Fruit fly (Drosophila melanogaster) whole organism, pupa: ENCODE measurements around the gene CG14722.

ENCODE experiments used
- CG10348 ChIP-seq: fragments of 200-800 bp; sonication (Bioruptor generic); IDR thresholded peaks from 2 replicates; pipeline ENCODE4 v1.3.6; 2022; ENCODE audit warnings: missing biosample characterization, missing genetic modification characterization
- CG12605 ChIP-seq: fragments of 200-800 bp; sonication (Bioruptor generic); IDR thresholded peaks from 2 replicates; pipeline ENCODE4 v1.3.6; 2022; ENCODE audit warnings: missing biosample characterization, missing genetic modification characterization
- CG13204 ChIP-seq: fragments of 200-800 bp; sonication (Bioruptor generic); optimal IDR thresholded peaks from 2 replicates; lab custom pipeline; 2018; ENCODE audit warnings: missing biosample characterization, mild to moderate bottlenecking, missing genetic modification characterization, moderate library complexity
- CG14655 ChIP-seq: fragments of 200-800 bp; sonication (Bioruptor generic); optimal IDR thresholded peaks from 3 replicates; lab custom pipeline; 2017; ENCODE audit warnings: mild to moderate bottlenecking, missing biosample characterization, missing genetic modification reagents, missing genetic modification characterization
- CG15710 ChIP-seq: fragments of 200-800 bp; sonication (Bioruptor generic); optimal IDR thresholded peaks from 2 replicates; lab custom pipeline; 2018; ENCODE audit warnings: missing biosample characterization, mild to moderate bottlenecking, missing genetic modification characterization, moderate library complexity
- CG17806 ChIP-seq: fragments of 200-800 bp; sonication (Bioruptor generic); optimal IDR thresholded peaks from 2 replicates; lab custom pipeline; 2018; ENCODE audit warnings: missing biosample characterization, mild to moderate bottlenecking, missing genetic modification characterization, moderate library complexity
- CG32121 ChIP-seq: fragments of 200-800 bp; sonication (Bioruptor generic); IDR thresholded peaks from 2 replicates; pipeline ENCODE4 v1.3.6; 2022; ENCODE audit warnings: missing biosample characterization, missing genetic modification characterization
- CG34367 ChIP-seq: fragments of 200-800 bp; sonication (Bioruptor generic); optimal IDR thresholded peaks from 2 replicates; lab custom pipeline; 2018; ENCODE audit warnings: missing biosample characterization, mild to moderate bottlenecking, missing genetic modification characterization
- CG4496 ChIP-seq: fragments of 200-800 bp; sonication (Bioruptor generic); IDR thresholded peaks from 3 replicates; pipeline ENCODE4 v1.3.6; 2022; ENCODE audit warnings: missing biosample characterization, missing genetic modification characterization
- CG8159 ChIP-seq: fragments of 200-800 bp; sonication (Bioruptor generic); optimal IDR thresholded peaks from 3 replicates; lab custom pipeline; 2018; ENCODE audit warnings: missing biosample characterization, mild to moderate bottlenecking, missing genetic modification characterization, moderate library complexity
- CG8301 ChIP-seq: fragments of 200-800 bp; sonication (Bioruptor generic); optimal IDR thresholded peaks from 2 replicates; lab custom pipeline; 2018; ENCODE audit warnings: missing biosample characterization, mild to moderate bottlenecking, missing genetic modification characterization
- CG9948 ChIP-seq: fragments of 200-800 bp; sonication (Bioruptor generic); optimal IDR thresholded peaks from 2 replicates; lab custom pipeline; 2018; ENCODE audit warnings: missing biosample characterization, mild to moderate bottlenecking, missing genetic modification characterization, moderate library complexity
- D1 ChIP-seq: fragments of 200-800 bp; sonication (Bioruptor generic); optimal IDR thresholded peaks from 2 replicates; lab custom pipeline; 2018; ENCODE audit warnings: missing biosample characterization, mild to moderate bottlenecking, missing genetic modification characterization, moderate library complexity
- EcR ChIP-seq: fragments of 200-800 bp; sonication (Bioruptor generic); optimal IDR thresholded peaks from 3 replicates; lab custom pipeline; 2019; ENCODE audit warnings: missing biosample characterization, missing genetic modification characterization, mild to moderate bottlenecking, moderate library complexity, missing genetic modification reagents
- Ets98B ChIP-seq: fragments of 200-800 bp; sonication (Bioruptor generic); IDR thresholded peaks from 2 replicates; pipeline ENCODE4 v1.3.6; 2022; ENCODE audit warnings: missing biosample characterization, missing genetic modification characterization
- Pif1A ChIP-seq: fragments of 200-800 bp; sonication (Bioruptor generic); optimal IDR thresholded peaks from 3 replicates; lab custom pipeline; 2016; ENCODE audit warnings: missing biosample characterization, missing genetic modification characterization
- Pif1B ChIP-seq: fragments of 200-800 bp; sonication (Bioruptor generic); optimal IDR thresholded peaks from 3 replicates; lab custom pipeline; 2016; ENCODE audit warnings: missing biosample characterization, missing genetic modification characterization
- Snoo ChIP-seq: fragments of 200-800 bp; sonication (Bioruptor generic); optimal IDR thresholded peaks from 3 replicates; lab custom pipeline; 2017; ENCODE audit warnings: missing biosample characterization, mild to moderate bottlenecking, missing genetic modification characterization, inconsistent platforms
- fd96Ca ChIP-seq: fragments of 200-800 bp; sonication (Bioruptor generic); IDR thresholded peaks from 3 replicates; pipeline ENCODE4 v1.3.6; 2022; ENCODE audit warnings: missing biosample characterization, missing genetic modification characterization
- gl ChIP-seq: fragments of 200-800 bp; sonication (Bioruptor generic); optimal IDR thresholded peaks from 2 replicates; lab custom pipeline; 2018; ENCODE audit warnings: missing biosample characterization, mild to moderate bottlenecking, missing genetic modification characterization
- rn ChIP-seq: fragments of 200-800 bp; sonication (Bioruptor generic); IDR thresholded peaks from 2 replicates; pipeline ENCODE4 v1.3.6; 2022; ENCODE audit warnings: missing biosample characterization, missing genetic modification characterization

CG14722 gene

dm6 chr3R:11751756-11752155, 10.1 kb downstream of the CG14722 start:
- TF ChIP-seq CG32121 (no peak), CG10348 (GFP tag; lab: Robert Waterston, UW) (no peak), CG17806 (tag; lab: Kevin White, UChicago) (peak; percentile 4), CG13204 (GFP tag; lab: Kevin White, UChicago) (no peak), CG15710 (tag; lab: Kevin White, UChicago) (no peak)
- TF ChIP-seq, all 21 proteins: peak for 1

dm6 chr3R:11756762-11757161, 15.1 kb downstream of the CG14722 start:
- TF ChIP-seq CG15710 (tag; lab: Kevin White, UChicago) (no peak), EcR (GFP tag; lab: Kevin White, UChicago) (peak; percentile 30)

- TF ChIP-seq Pif1B (GFP tag; lab: Kevin White, UChicago) (no peak), fd96Ca (GFP tag; lab: Robert Waterston, UW) (no peak), CG9948 (tag; lab: Kevin White, UChicago) (no peak)
Measured at dm6 chr3R:11757197-11757856, 15.6 kb downstream of the CG14722 start.

- TF ChIP-seq Pif1A (no peak), fd96Ca (GFP tag; lab: Robert Waterston, UW) (no peak)
Measured at dm6 chr3R:11758160-11758506, 16.4 kb downstream of the CG14722 start.

- peak; percentile 15 for TF ChIP-seq CG15710 (tag; lab: Kevin White, UChicago)
- no peak for TF ChIP-seq CG9948 (tag; lab: Kevin White, UChicago)
- TF ChIP-seq Pif1B (GFP tag; lab: Kevin White, UChicago) = peak; percentile 40
- peak; percentile 9 for TF ChIP-seq CG14655 (GFP tag; lab: Kevin White, UChicago)
- peak; percentile 28 for TF ChIP-seq CG13204 (GFP tag; lab: Kevin White, UChicago)
- TF ChIP-seq CG10348 (GFP tag; lab: Robert Waterston, UW) = no peak
- peak; percentile 37 for TF ChIP-seq Pif1A
- TF ChIP-seq EcR (GFP tag; lab: Kevin White, UChicago) = no peak
- peak; percentile 32 for TF ChIP-seq D1 (tag; lab: Kevin White, UChicago)
- TF ChIP-seq CG32121 = no peak
- no peak for TF ChIP-seq rn (GFP tag; lab: Robert Waterston, UW)
- TF ChIP-seq CG8301 (tag; lab: Kevin White, UChicago) = peak; percentile 23
- TF ChIP-seq Ets98B (GFP tag; lab: Robert Waterston, UW) = no peak
- no peak for TF ChIP-seq CG34367 (tag; lab: Kevin White, UChicago)
- no peak for TF ChIP-seq CG4496 (GFP tag; lab: Robert Waterston, UW)
- TF ChIP-seq CG12605 (GFP tag; lab: Robert Waterston, UW) = no peak
- peak; percentile 4 for TF ChIP-seq Snoo (tag; lab: Kevin White, UChicago)
- no peak for TF ChIP-seq gl (tag; lab: Kevin White, UChicago)
- TF ChIP-seq CG17806 (tag; lab: Kevin White, UChicago) = no peak
- no peak for TF ChIP-seq fd96Ca (GFP tag; lab: Robert Waterston, UW)
- TF ChIP-seq CG8159 (tag; lab: Kevin White, UChicago) = peak; percentile 53
Measured at dm6 chr3R:11758507-11759184, 17.0 kb downstream of the CG14722 start.

- no peak for TF ChIP-seq Ets98B (GFP tag; lab: Robert Waterston, UW)
- TF ChIP-seq, all 21 proteins: peak for 0
Measured at dm6 chr3R:11759185-11759731, 17.6 kb downstream of the CG14722 start.

- TF ChIP-seq D1 (tag; lab: Kevin White, UChicago) = no peak
- no peak for TF ChIP-seq EcR (GFP tag; lab: Kevin White, UChicago)
- no peak for TF ChIP-seq rn (GFP tag; lab: Robert Waterston, UW)
- no peak for TF ChIP-seq Snoo (tag; lab: Kevin White, UChicago)
- TF ChIP-seq CG34367 (tag; lab: Kevin White, UChicago) = no peak
- TF ChIP-seq CG13204 (GFP tag; lab: Kevin White, UChicago) = no peak
- no peak for TF ChIP-seq CG14655 (GFP tag; lab: Kevin White, UChicago)
- TF ChIP-seq CG17806 (tag; lab: Kevin White, UChicago) = no peak
- no peak for TF ChIP-seq CG8159 (tag; lab: Kevin White, UChicago)
- no peak for TF ChIP-seq Pif1A
- no peak for TF ChIP-seq CG9948 (tag; lab: Kevin White, UChicago)
- TF ChIP-seq CG10348 (GFP tag; lab: Robert Waterston, UW) = no peak
- TF ChIP-seq CG15710 (tag; lab: Kevin White, UChicago) = no peak
- TF ChIP-seq CG8301 (tag; lab: Kevin White, UChicago) = no peak
- TF ChIP-seq Ets98B (GFP tag; lab: Robert Waterston, UW) = no peak
- TF ChIP-seq Pif1B (GFP tag; lab: Kevin White, UChicago) = no peak
- no peak for TF ChIP-seq CG32121
- TF ChIP-seq fd96Ca (GFP tag; lab: Robert Waterston, UW) = no peak
- TF ChIP-seq CG12605 (GFP tag; lab: Robert Waterston, UW) = no peak
- TF ChIP-seq gl (tag; lab: Kevin White, UChicago) = no peak
Measured at dm6 chr3R:11759971-11760370, 18.3 kb downstream of the CG14722 start.
